Fruit fly (Drosophila melanogaster) whole organism, wandering third instar larva: ENCODE results near the gene CG13760.

Experiments used
- Abd-B ChIP-seq: fragments of >200 bp; optimal IDR thresholded peaks from 2 replicates; lab custom pipeline; 2017; ENCODE audit warnings: missing biosample characterization, missing genetic modification characterization
- CG32264 ChIP-seq: fragments of 200-800 bp; sonication (Bioruptor generic); optimal IDR thresholded peaks from 2 replicates; lab custom pipeline; 2016; ENCODE audit warnings: missing biosample characterization, missing genetic modification characterization
- CG9705 ChIP-seq: fragments of 200-800 bp; sonication (Bioruptor generic); optimal IDR thresholded peaks from 2 replicates; lab custom pipeline; 2018; ENCODE audit warnings: missing biosample characterization, mild to moderate bottlenecking, missing genetic modification characterization
- CrebA ChIP-seq: fragments of 200-800 bp; sonication (Bioruptor generic); optimal IDR thresholded peaks from 2 replicates; lab custom pipeline; 2016; ENCODE audit warnings: missing biosample characterization, mild to moderate bottlenecking, missing genetic modification characterization, borderline replicate concordance
- Dfd ChIP-seq: fragments of >200 bp; optimal IDR thresholded peaks from 2 replicates; lab custom pipeline; 2017; ENCODE audit warnings: missing biosample characterization, missing genetic modification characterization
- Dif ChIP-seq: fragments of 200-275, 200-300 bp; sonication (Bioruptor generic); optimal IDR thresholded peaks from 2 replicates; lab custom pipeline; 2018; ENCODE audit warnings: missing biosample characterization, missing genetic modification characterization; ENCODE audit not compliant: partially characterized antibody
- GATAd ChIP-seq: sonication (Bioruptor generic); optimal IDR thresholded peaks from 2 replicates; lab custom pipeline; 2016; ENCODE audit warnings: missing biosample characterization, missing genetic modification characterization
- HLH106 ChIP-seq: fragments of 200-800 bp; optimal IDR thresholded peaks from 3 replicates; lab custom pipeline; 2019; ENCODE audit warnings: missing biosample characterization, mild to moderate bottlenecking, missing genetic modification characterization, moderate library complexity
- Hnf4 ChIP-seq: fragments of 200-800 bp; sonication (Bioruptor generic); optimal IDR thresholded peaks from 2 replicates; lab custom pipeline; 2016; ENCODE audit warnings: missing biosample characterization, mild to moderate bottlenecking, missing genetic modification characterization
- Hr78 ChIP-seq: fragments of >200 bp; optimal IDR thresholded peaks from 2 replicates; lab custom pipeline; 2017; ENCODE audit warnings: missing biosample characterization, missing genetic modification characterization
- Hr83 ChIP-seq: fragments of 200-300 bp; sonication (Bioruptor generic); optimal IDR thresholded peaks from 2 replicates; lab custom pipeline; 2016; ENCODE audit warnings: missing biosample characterization, mild to moderate bottlenecking, missing genetic modification characterization, moderate library complexity; ENCODE audit not compliant: poor library complexity, severe bottlenecking
- Jra ChIP-seq: sonication (Bioruptor generic); optimal IDR thresholded peaks from 2 replicates; lab custom pipeline; 2016; ENCODE audit warnings: missing biosample characterization, missing genetic modification characterization
- Mio ChIP-seq: sonication (Bioruptor generic); optimal IDR thresholded peaks from 2 replicates; lab custom pipeline; 2016; ENCODE audit warnings: missing biosample characterization, missing genetic modification characterization
- Myc ChIP-seq: fragments of >200 bp; optimal IDR thresholded peaks from 2 replicates; lab custom pipeline; 2017
- N ChIP-seq: fragments of >200 bp; optimal IDR thresholded peaks from 2 replicates; lab custom pipeline; 2018; ENCODE audit warnings: missing biosample characterization, missing external identifiers, missing genetic modification characterization
- OdsH ChIP-seq: fragments of 200-800 bp; sonication (Bioruptor generic); optimal IDR thresholded peaks from 2 replicates; lab custom pipeline; 2016; ENCODE audit warnings: missing biosample characterization, mild to moderate bottlenecking, missing genetic modification characterization
- Rel ChIP-seq, 2 experiments: fragments of 200-800 bp; sonication (Bioruptor generic) in 1 of 2; optimal IDR thresholded peaks; 2 replicates in 1 of 2; 3 replicates in 1 of 2; lab custom pipeline; 2016 to 2019; ENCODE audit warnings: mild to moderate bottlenecking in 2 of 2, missing biosample characterization in 2 of 2, missing genetic modification characterization in 2 of 2, moderate library complexity in 1 of 2
- Sp1 ChIP-seq: fragments of 200-800 bp; sonication (Bioruptor generic); optimal IDR thresholded peaks from 3 replicates; lab custom pipeline; 2019; ENCODE audit warnings: missing biosample characterization, mild to moderate bottlenecking, missing genetic modification characterization, moderate library complexity
- Vsx2 ChIP-seq: fragments of 200-300, 225-300 bp; sonication (Bioruptor generic); optimal IDR thresholded peaks from 2 replicates; lab custom pipeline; 2018; ENCODE audit warnings: missing biosample characterization, missing genetic modification characterization; ENCODE audit not compliant: partially characterized antibody
- br ChIP-seq: fragments of 200-800 bp; sonication (Bioruptor generic); optimal IDR thresholded peaks from 2 replicates; lab custom pipeline; 2016; ENCODE audit warnings: missing biosample characterization, missing genetic modification characterization
- brk ChIP-seq: fragments of 200-800 bp; sonication (Bioruptor generic); optimal IDR thresholded peaks from 2 replicates; lab custom pipeline; 2016; ENCODE audit warnings: missing biosample characterization, mild to moderate bottlenecking, missing genetic modification characterization
- dl ChIP-seq, 2 experiments: fragments of 175-275, 200-275 bp in 1 of 2; fragments of 200-275 bp in 1 of 2; sonication (Bioruptor generic); optimal IDR thresholded peaks; lab custom pipeline; 2018; ENCODE audit warnings: mild to moderate bottlenecking in 2 of 2, missing biosample characterization in 2 of 2, missing genetic modification characterization in 2 of 2, moderate library complexity in 2 of 2; ENCODE audit not compliant: partially characterized antibody in 2 of 2, insufficient read depth in 1 of 2
- dmrt93B ChIP-seq: fragments of 200-800 bp; sonication (Bioruptor generic); optimal IDR thresholded peaks from 2 replicates; lab custom pipeline; 2018; ENCODE audit warnings: missing biosample characterization, mild to moderate bottlenecking, missing genetic modification characterization
- dsf ChIP-seq: sonication (Bioruptor generic); optimal IDR thresholded peaks from 2 replicates; lab custom pipeline; 2016; ENCODE audit warnings: missing biosample characterization, missing genetic modification characterization, borderline replicate concordance
- ey ChIP-seq: fragments of 200-800 bp; sonication (Bioruptor generic); optimal IDR thresholded peaks from 2 replicates; lab custom pipeline; 2016; ENCODE audit warnings: missing biosample characterization, missing genetic modification characterization
- foxo ChIP-seq, 2 experiments: fragments of 200-800 bp; sonication (Bioruptor generic); optimal IDR thresholded peaks; 2 replicates in 1 of 2; 3 replicates in 1 of 2; lab custom pipeline; 2016 to 2017; ENCODE audit warnings: missing biosample characterization in 2 of 2, missing genetic modification characterization in 2 of 2
- fru ChIP-seq: fragments of 200-800 bp; sonication (Bioruptor generic); optimal IDR thresholded peaks from 3 replicates; lab custom pipeline; 2016; ENCODE audit warnings: missing biosample characterization, mild to moderate bottlenecking, missing genetic modification characterization
- h ChIP-seq: fragments of 200-800 bp; sonication (Bioruptor generic); optimal IDR thresholded peaks from 3 replicates; lab custom pipeline; 2016; ENCODE audit warnings: missing biosample characterization, mild to moderate bottlenecking, missing genetic modification characterization
- jim ChIP-seq: fragments of 175-275, 200-325 bp; sonication (Bioruptor generic); optimal IDR thresholded peaks from 2 replicates; lab custom pipeline; 2016; ENCODE audit warnings: missing biosample characterization, mild to moderate bottlenecking, missing genetic modification characterization
- lola ChIP-seq: fragments of >200 bp; optimal IDR thresholded peaks from 2 replicates; lab custom pipeline; 2017; ENCODE audit warnings: missing biosample characterization, missing genetic modification characterization
- pan ChIP-seq: fragments of >200 bp; optimal IDR thresholded peaks from 2 replicates; lab custom pipeline; 2017
- psq ChIP-seq: fragments of 200-800 bp; sonication (Bioruptor generic); optimal IDR thresholded peaks from 3 replicates; lab custom pipeline; 2017; ENCODE audit warnings: missing biosample characterization, mild to moderate bottlenecking, missing genetic modification characterization, moderate library complexity
- rgr ChIP-seq: fragments of 200-800 bp; sonication (Bioruptor generic); optimal IDR thresholded peaks from 3 replicates; lab custom pipeline; 2016; ENCODE audit warnings: missing biosample characterization, mild to moderate bottlenecking, missing genetic modification characterization
- sage ChIP-seq: fragments of 200-800 bp; sonication (Bioruptor generic); optimal IDR thresholded peaks from 2 replicates; lab custom pipeline; 2016; ENCODE audit warnings: missing biosample characterization, mild to moderate bottlenecking, missing genetic modification characterization
- sv ChIP-seq: fragments of 200-800 bp; sonication (Bioruptor generic); optimal IDR thresholded peaks from 3 replicates; lab custom pipeline; 2016; ENCODE audit warnings: missing biosample characterization, missing genetic modification characterization
- tai ChIP-seq: sonication (Bioruptor generic); optimal IDR thresholded peaks from 2 replicates; lab custom pipeline; 2016; ENCODE audit warnings: missing biosample characterization, missing genetic modification characterization
- usp ChIP-seq: fragments of >200 bp; optimal IDR thresholded peaks from 2 replicates; lab custom pipeline; 2017; ENCODE audit warnings: missing biosample characterization, missing genetic modification characterization
- woc ChIP-seq: sonication (Bioruptor generic); optimal IDR thresholded peaks from 2 replicates; lab custom pipeline; 2016; ENCODE audit warnings: missing biosample characterization, mild to moderate bottlenecking, missing genetic modification characterization

The CG13760 gene

dm6 chrX:2589446-2590038 is 4.0 kb upstream of the CG13760 start (continued):
- TF ChIP-seq dsf (peak; percentile 64), CG9705 (peak; percentile 36), foxo (GFP tag; optimal IDR thresholded peaks at IDR 0.05; lab: Kevin White, UChicago) (peak; percentile 83 to 98), GATAd (GFP tag; lab: Kevin White, UChicago) (peak; percentile 72), Dif (no peak), rgr (GFP tag; lab: Kevin White, UChicago) (peak; percentile 97), CG32264 (GFP tag; lab: Kevin White, UChicago) (peak; percentile 90), sv (peak; percentile 89), ey (peak; percentile 97), Abd-B (GFP tag; lab: Kevin White, UChicago) (no peak), Myc (lab: Kevin White, UChicago) (no peak), HLH106 (tag; lab: Kevin White, UChicago) (peak; percentile 94)
- TF ChIP-seq, all 38 proteins: peak for 24

dm6 chrX:2588415-2589411 is 3.2 kb upstream of the CG13760 start, which contains the start of gene egh:
Gene egh (plus strand): TSS chrX:2588503.
- TF ChIP-seq CG32264 (GFP tag; lab: Kevin White, UChicago) (peak; percentile 62), sage (GFP tag; lab: Kevin White, UChicago) (peak; percentile 53), brk (GFP tag; lab: Kevin White, UChicago) (no peak), br (GFP tag; lab: Kevin White, UChicago) (peak; percentile 66), Dfd (GFP tag; lab: Kevin White, UChicago) (peak; percentile 95), usp (no peak), dmrt93B (GFP tag; lab: Kevin White, UChicago) (no peak), foxo (GFP tag; optimal IDR thresholded peaks at IDR 0.05; lab: Kevin White, UChicago) (peak; percentile 31 to 75), Hr83 (GFP tag; lab: Kevin White, UChicago) (no peak), OdsH (GFP tag; lab: Kevin White, UChicago) (peak; percentile 46), Abd-B (GFP tag; lab: Kevin White, UChicago) (no peak), Sp1 (GFP tag; lab: Kevin White, UChicago) (peak; percentile 52), jim (GFP tag; lab: Kevin White, UChicago) (no peak), CG9705 (no peak), Vsx2 (GFP tag; lab: Kevin White, UChicago) (no peak), pan (lab: Kevin White, UChicago) (no peak), GATAd (GFP tag; lab: Kevin White, UChicago) (no peak), ey (peak; percentile 82), dsf (no peak), HLH106 (tag; lab: Kevin White, UChicago) (no peak), rgr (GFP tag; lab: Kevin White, UChicago) (peak; percentile 74), h (GFP tag; lab: Kevin White, UChicago) (peak; percentile 77), Myc (lab: Kevin White, UChicago) (no peak), lola (GFP tag; lab: Kevin White, UChicago) (no peak), woc (GFP tag; lab: Kevin White, UChicago) (no peak), dl (GFP tag; optimal IDR thresholded peaks at IDR 0.05; lab: Kevin White, UChicago; ENCODE audit: insufficient read depth in 1 of 2, partially characterized antibody in 2 of 2) (peak in 1 of 2 experiments; percentile 3), Dif (peak; percentile 39), Hr78 (GFP tag; lab: Kevin White, UChicago) (no peak), Mio (GFP tag; lab: Kevin White, UChicago) (no peak), psq (peak; percentile 58), tai (GFP tag; lab: Kevin White, UChicago) (no peak), Hnf4 (peak; percentile 58), sv (no peak), fru (GFP tag; lab: Kevin White, UChicago) (peak; percentile 82), Rel (GFP tag; optimal IDR thresholded peaks at IDR 0.05; lab: Kevin White, UChicago) (no peak), Rel (tag; optimal IDR thresholded peaks at IDR 0.05; lab: Kevin White, UChicago) (peak; percentile 75), CrebA (GFP tag; lab: Kevin White, UChicago) (no peak), Jra (GFP tag; lab: Kevin White, UChicago) (no peak), N (no peak)
- TF ChIP-seq, all 38 proteins: peak for 16
